Worm (Caenorhabditis elegans): ENCODE results near the gene snf-12.

Gene snf-12

ce11 chrX:9010418-9010817 lies 18.9 kb upstream of the snf-12 start, which contains the start of gene C24A3.9:
Gene C24A3.9, minus strand, starts transcription at chrX:9010518.
- TF ChIP-seq tab-1 (GFP tag; IDR thresholded peaks at IDR 0.05): no peak

DNA sequence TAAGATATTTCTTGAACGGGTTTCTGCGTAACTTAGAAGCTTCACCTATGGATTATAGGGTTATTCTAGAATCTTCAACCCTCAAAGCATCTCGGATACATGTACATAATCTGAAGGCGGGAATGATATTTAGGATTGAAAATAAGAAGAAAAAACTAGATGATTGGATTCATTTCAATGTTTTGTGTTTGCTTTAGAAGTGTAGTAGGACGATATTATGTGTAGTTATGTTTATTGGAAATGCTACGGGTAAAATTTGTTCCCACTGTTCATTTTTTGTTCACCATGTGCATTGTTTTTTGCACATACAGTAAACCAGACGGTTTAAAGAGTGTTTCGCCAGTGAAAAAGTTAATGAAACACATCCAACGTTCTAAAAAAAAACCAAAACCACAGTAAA lies 17.8 kb upstream of the snf-12 start:
- TF ChIP-seq cog-1 (tag; optimal IDR thresholded peaks at IDR 0.05) (no peak), ztf-29 (GFP tag; IDR thresholded peaks at IDR 0.05) (no peak), med-1 (GFP tag; optimal IDR thresholded peaks at IDR 0.05; ENCODE audit: insufficient read depth) (no peak), T22C8.4 (GFP tag; IDR thresholded peaks at IDR 0.05) (no peak), tab-1 (GFP tag; IDR thresholded peaks at IDR 0.05) (no peak), flt-1 (GFP tag; IDR thresholded peaks at IDR 0.05) (no peak), ztf-23 (GFP tag; IDR thresholded peaks at IDR 0.05) (no peak)

ce11 chrX:9014451-9014850 lies 14.8 kb upstream of the snf-12 start:
- TF ChIP-seq ref-1 (GFP tag; conservative IDR thresholded peaks at IDR 0.05) (no peak), klf-2 (GFP tag; conservative IDR thresholded peaks at IDR 0.05) (no peak), flt-1 (GFP tag; IDR thresholded peaks at IDR 0.05) (no peak), cog-1 (tag; optimal IDR thresholded peaks at IDR 0.05) (no peak), ztf-29 (GFP tag; IDR thresholded peaks at IDR 0.05) (no peak), T22C8.4 (GFP tag; IDR thresholded peaks at IDR 0.05) (no peak), ztf-23 (GFP tag; IDR thresholded peaks at IDR 0.05) (no peak), tab-1 (GFP tag; IDR thresholded peaks at IDR 0.05) (no peak), med-1 (GFP tag; optimal IDR thresholded peaks at IDR 0.05; ENCODE audit: insufficient read depth) (no peak)

DNA sequence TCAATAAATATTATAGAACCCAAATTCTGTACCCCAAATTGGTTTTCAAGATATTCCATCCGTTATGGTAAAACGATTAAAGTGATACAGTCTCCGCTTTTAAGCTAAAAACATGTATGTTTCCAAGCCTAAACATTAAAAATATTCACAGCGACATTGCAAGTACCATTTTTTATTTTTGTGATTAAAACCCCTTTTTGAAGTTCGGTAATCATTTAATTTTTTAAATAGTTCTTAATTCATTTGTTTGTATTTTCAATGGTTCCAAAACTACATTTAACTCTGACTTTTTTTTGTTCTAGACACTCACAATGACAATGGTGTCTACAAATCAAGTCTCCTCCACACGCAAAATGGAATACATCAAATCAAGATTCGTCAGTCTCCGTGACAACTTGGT lies 13.8 kb upstream of the snf-12 start, which contains the start of gene T25B6.4:
Gene T25B6.4 (plus strand): TSS at position 301 of the 400 bp plus-strand sequence.
- TF ChIP-seq klf-2 (GFP tag; conservative IDR thresholded peaks at IDR 0.05) (no peak), ztf-23 (GFP tag; IDR thresholded peaks at IDR 0.05) (no peak), cog-1 (tag; optimal IDR thresholded peaks at IDR 0.05) (no peak), med-1 (GFP tag; optimal IDR thresholded peaks at IDR 0.05; ENCODE audit: insufficient read depth) (no peak), flt-1 (GFP tag; IDR thresholded peaks at IDR 0.05) (no peak), T22C8.4 (GFP tag; IDR thresholded peaks at IDR 0.05) (no peak), ref-1 (GFP tag; conservative IDR thresholded peaks at IDR 0.05) (no peak), tab-1 (GFP tag; IDR thresholded peaks at IDR 0.05) (no peak), ztf-29 (GFP tag; IDR thresholded peaks at IDR 0.05) (no peak)

DNA sequence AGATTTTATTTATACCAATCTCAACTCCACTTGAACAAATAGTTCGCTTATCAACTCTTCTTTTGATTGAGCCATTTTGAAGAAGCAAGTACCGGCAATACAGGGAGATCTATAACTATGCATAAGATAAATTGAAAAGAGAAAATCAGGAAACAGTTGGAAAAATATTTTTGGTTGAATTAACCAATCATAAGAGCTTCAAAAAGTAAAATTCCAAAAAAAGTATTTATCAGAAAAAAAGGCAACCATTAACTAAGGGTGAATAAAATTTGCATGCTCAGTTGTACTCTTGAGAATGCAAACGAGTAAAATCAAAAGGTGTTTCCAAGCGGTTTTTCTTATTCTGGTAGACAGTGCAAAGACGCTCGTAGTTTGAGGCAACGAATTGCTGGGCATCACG lies 7.6 kb upstream of the snf-12 start, which contains the start of gene T25B6.5:
Gene T25B6.5 (minus strand): TSS at position 101 of the 400 bp plus-strand sequence.
- TF ChIP-seq cog-1 (tag; optimal IDR thresholded peaks at IDR 0.05): no peak
- no peak for TF ChIP-seq ref-1 (GFP tag; conservative IDR thresholded peaks at IDR 0.05)
- TF ChIP-seq ztf-29 (GFP tag; IDR thresholded peaks at IDR 0.05): no peak
- no peak for TF ChIP-seq med-1 (GFP tag; optimal IDR thresholded peaks at IDR 0.05; ENCODE audit: insufficient read depth)
- TF ChIP-seq klf-2 (GFP tag; conservative IDR thresholded peaks at IDR 0.05): no peak
- no peak for TF ChIP-seq ztf-23 (GFP tag; IDR thresholded peaks at IDR 0.05)
- TF ChIP-seq tab-1 (GFP tag; IDR thresholded peaks at IDR 0.05): no peak
- no peak for TF ChIP-seq flt-1 (GFP tag; IDR thresholded peaks at IDR 0.05)
- no peak for TF ChIP-seq T22C8.4 (GFP tag; IDR thresholded peaks at IDR 0.05)

ce11 chrX:9022779-9023178 lies 6.5 kb upstream of the snf-12 start, which contains the start of gene T25B6.6:
Gene T25B6.6, minus strand, starts transcription at chrX:9022879.
- no peak for TF ChIP-seq tab-1 (GFP tag; IDR thresholded peaks at IDR 0.05)
- no peak for TF ChIP-seq flt-1 (GFP tag; IDR thresholded peaks at IDR 0.05)
- TF ChIP-seq ztf-23 (GFP tag; IDR thresholded peaks at IDR 0.05): no peak
- TF ChIP-seq ztf-29 (GFP tag; IDR thresholded peaks at IDR 0.05): no peak
- TF ChIP-seq med-1 (GFP tag; optimal IDR thresholded peaks at IDR 0.05; ENCODE audit: insufficient read depth): no peak
- TF ChIP-seq T22C8.4 (GFP tag; IDR thresholded peaks at IDR 0.05): no peak
- no peak for TF ChIP-seq ref-1 (GFP tag; conservative IDR thresholded peaks at IDR 0.05)
- no peak for TF ChIP-seq klf-2 (GFP tag; conservative IDR thresholded peaks at IDR 0.05)
- TF ChIP-seq cog-1 (tag; optimal IDR thresholded peaks at IDR 0.05): no peak

DNA sequence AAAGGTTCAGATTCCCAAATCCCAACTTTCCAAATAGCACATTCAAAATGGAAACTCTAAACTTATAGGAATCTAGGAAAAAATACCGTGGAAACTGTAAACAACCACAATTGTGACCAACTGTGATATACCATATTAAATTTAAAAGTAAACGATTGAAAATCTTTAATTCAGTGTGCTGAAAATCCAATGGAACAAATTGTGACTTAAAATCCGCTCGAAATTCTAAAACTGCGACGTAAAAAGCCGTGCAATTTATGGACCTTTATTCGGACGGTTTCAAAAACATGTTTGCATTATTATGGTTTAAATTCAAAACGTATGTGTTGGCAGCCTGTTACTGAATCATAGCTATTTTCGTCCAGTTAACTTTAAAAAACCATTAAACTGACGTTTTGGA lies 5.5 kb upstream of the snf-12 start:
- TF ChIP-seq cog-1 (tag; optimal IDR thresholded peaks at IDR 0.05): no peak
- TF ChIP-seq ref-1 (GFP tag; conservative IDR thresholded peaks at IDR 0.05): no peak
- TF ChIP-seq T22C8.4 (GFP tag; IDR thresholded peaks at IDR 0.05): no peak
- no peak for TF ChIP-seq ztf-29 (GFP tag; IDR thresholded peaks at IDR 0.05)
- no peak for TF ChIP-seq klf-2 (GFP tag; conservative IDR thresholded peaks at IDR 0.05)
- TF ChIP-seq tab-1 (GFP tag; IDR thresholded peaks at IDR 0.05): no peak
- TF ChIP-seq ztf-23 (GFP tag; IDR thresholded peaks at IDR 0.05): no peak
- no peak for TF ChIP-seq med-1 (GFP tag; optimal IDR thresholded peaks at IDR 0.05; ENCODE audit: insufficient read depth)
- no peak for TF ChIP-seq flt-1 (GFP tag; IDR thresholded peaks at IDR 0.05)

- TF ChIP-seq ref-1 (GFP tag; conservative IDR thresholded peaks at IDR 0.05): peak; percentile 71; the same call in 1 of the 2 replicates
- TF ChIP-seq ztf-29 (GFP tag; IDR thresholded peaks at IDR 0.05): no peak
- TF ChIP-seq flt-1 (GFP tag; IDR thresholded peaks at IDR 0.05): no peak; the same call in 1 of the 2 replicates
- TF ChIP-seq T22C8.4 (GFP tag; IDR thresholded peaks at IDR 0.05): peak; percentile 34; the same call in 1 of the 2 replicates
Measured at ce11 chrX:9024270-9024669, 5.0 kb upstream of the snf-12 start.

DNA sequence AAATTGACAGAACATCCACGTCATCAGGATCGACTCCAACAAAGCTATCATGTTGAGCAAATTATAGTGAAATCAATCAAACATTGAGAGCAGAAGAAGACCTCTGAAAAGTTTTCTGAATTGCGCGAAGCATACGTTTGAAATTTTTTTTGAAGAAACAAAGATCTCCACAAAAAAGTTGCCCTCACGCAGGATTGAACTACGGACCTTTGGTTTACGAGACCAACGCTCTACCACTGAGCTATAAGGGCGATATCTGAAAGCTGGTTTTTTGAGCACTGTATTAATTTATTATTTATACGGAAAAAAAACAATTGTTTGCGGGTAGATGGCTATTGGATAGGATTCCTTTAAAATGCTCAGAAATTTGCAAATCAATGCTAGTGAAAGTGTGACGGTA lies 3.8 kb upstream of the snf-12 start:
- TF ChIP-seq klf-2 (GFP tag; conservative IDR thresholded peaks at IDR 0.05) (no peak), flt-1 (GFP tag; IDR thresholded peaks at IDR 0.05) (no peak), cog-1 (tag; optimal IDR thresholded peaks at IDR 0.05) (no peak), tab-1 (GFP tag; IDR thresholded peaks at IDR 0.05) (no peak), ztf-23 (GFP tag; IDR thresholded peaks at IDR 0.05) (no peak), med-1 (GFP tag; optimal IDR thresholded peaks at IDR 0.05; ENCODE audit: insufficient read depth) (no peak), ztf-29 (GFP tag; IDR thresholded peaks at IDR 0.05) (no peak), ref-1 (GFP tag; conservative IDR thresholded peaks at IDR 0.05) (no peak), T22C8.4 (GFP tag; IDR thresholded peaks at IDR 0.05) (no peak)

ce11 chrX:9027304-9027703 lies 2.0 kb upstream of the snf-12 start, which contains the start of gene T25B6.3:
Gene T25B6.3, plus strand, starts transcription at chrX:9027604.
- TF ChIP-seq klf-2 (GFP tag; conservative IDR thresholded peaks at IDR 0.05): no peak
- TF ChIP-seq ref-1 (GFP tag; conservative IDR thresholded peaks at IDR 0.05): no peak
- TF ChIP-seq ztf-29 (GFP tag; IDR thresholded peaks at IDR 0.05): no peak
- TF ChIP-seq tab-1 (GFP tag; IDR thresholded peaks at IDR 0.05): no peak
- TF ChIP-seq T22C8.4 (GFP tag; IDR thresholded peaks at IDR 0.05): no peak
- TF ChIP-seq flt-1 (GFP tag; IDR thresholded peaks at IDR 0.05): no peak
- TF ChIP-seq med-1 (GFP tag; optimal IDR thresholded peaks at IDR 0.05; ENCODE audit: insufficient read depth): no peak
- TF ChIP-seq cog-1 (tag; optimal IDR thresholded peaks at IDR 0.05): no peak
- TF ChIP-seq ztf-23 (GFP tag; IDR thresholded peaks at IDR 0.05): no peak
